Worm (Caenorhabditis elegans) whole organism, L2 larva: ENCODE results near the gene srj-18.

Experiments used
- ZK546.5 ChIP-seq: sonication (generic microtip); optimal IDR thresholded peaks from 2 replicates; lab custom pipeline; 2017; ENCODE audit warnings: missing biosample characterization, missing genetic modification characterization
- aly-2 ChIP-seq: fragments of 150-350 bp; optimal IDR thresholded peaks from 2 replicates; lab custom pipeline; 2014; ENCODE audit warnings: missing biosample characterization, missing genetic modification characterization
- ama-1 ChIP-seq: fragments of 150-350 bp; optimal IDR thresholded peaks from 2 replicates; lab custom pipeline; 2018; ENCODE audit warnings: inconsistent platforms
- elt-3 ChIP-seq: sonication (generic microtip); optimal IDR thresholded peaks from 2 replicates; lab custom pipeline; 2017; ENCODE audit warnings: missing biosample characterization, missing genetic modification characterization
- lin-11 ChIP-seq: fragments of 150-350 bp; sonication (generic microtip); optimal IDR thresholded peaks from 2 replicates; lab custom pipeline; 2014; ENCODE audit warnings: missing biosample characterization, missing genetic modification characterization, inconsistent platforms, mixed read lengths
- nhr-10 ChIP-seq: sonication (generic microtip); optimal IDR thresholded peaks from 2 replicates; lab custom pipeline; 2017; ENCODE audit warnings: missing biosample characterization, missing genetic modification characterization
- nhr-25 ChIP-seq: fragments of 150-350 bp; sonication (generic microtip); optimal IDR thresholded peaks from 3 replicates; lab custom pipeline; 2014; ENCODE audit warnings: missing biosample characterization, missing genetic modification characterization
- sma-9 ChIP-seq, 2 experiments: fragments of 150-350 bp in 1 of 2; sonication (generic microtip) in 1 of 2; optimal IDR thresholded peaks; 2 replicates each; lab custom pipeline; 2014 to 2016; ENCODE audit warnings: missing genetic modification characterization in 2 of 2, mild to moderate bottlenecking in 1 of 2, missing biosample characterization in 1 of 2, missing compliant biosample characterization in 1 of 2, missing genetic modification reagents in 1 of 2, moderate library complexity in 1 of 2
- unc-55 ChIP-seq: fragments of 150-350 bp; sonication (generic microtip); optimal IDR thresholded peaks from 3 replicates; lab custom pipeline; 2014; ENCODE audit warnings: missing biosample characterization, missing genetic modification reagents, missing genetic modification characterization
- unc-62 ChIP-seq: fragments of 150-350 bp; optimal IDR thresholded peaks from 2 replicates; lab custom pipeline; 2014; ENCODE audit warnings: missing biosample characterization, missing genetic modification reagents, missing genetic modification characterization
- zag-1 ChIP-seq: fragments of 150-350 bp; optimal IDR thresholded peaks from 2 replicates; lab custom pipeline; 2014; ENCODE audit warnings: missing biosample characterization, missing genetic modification characterization
- ztf-11 ChIP-seq: sonication (generic microtip); optimal IDR thresholded peaks from 2 replicates; lab custom pipeline; 2017; ENCODE audit warnings: missing biosample characterization, missing genetic modification characterization
- ztf-4 ChIP-seq: fragments of 150-350 bp; optimal IDR thresholded peaks from 2 replicates; lab custom pipeline; 2014; ENCODE audit warnings: missing biosample characterization, missing genetic modification characterization

- TF ChIP-seq ztf-11 (tag; lab: Kevin White, UChicago) (no peak), sma-9 (GFP tag; optimal IDR thresholded peaks at IDR 0.05; lab: Kevin White, UChicago) (no peak), sma-9 (tag; optimal IDR thresholded peaks at IDR 0.05; lab: Kevin White, UChicago) (no peak), elt-3 (no peak), nhr-25 (tag; lab: Kevin White, UChicago) (no peak), ztf-4 (tag; lab: Kevin White, UChicago) (no peak), unc-55 (GFP tag; lab: Kevin White, UChicago) (no peak), ZK546.5 (tag; lab: Kevin White, UChicago) (no peak), zag-1 (no peak), nhr-10 (no peak), aly-2 (no peak), ama-1 (lab: Kevin White, UChicago) (no peak), lin-11 (tag; lab: Kevin White, UChicago) (no peak), unc-62 (GFP tag; lab: Kevin White, UChicago) (no peak)
These were observed 39.7 kb downstream of the srj-18 start, which contains the start of gene F54E2.9 for ce11 chrV:2813856-2814255.
